Fruit fly (Drosophila melanogaster) whole organism, prepupa: ENCODE data around the gene Cpr92A.

Experiments used
- CG15336 ChIP-seq: fragments of 200-800 bp; sonication (Bioruptor generic); IDR thresholded peaks from 2 replicates; pipeline ENCODE4 v1.3.6; 2022; ENCODE audit warnings: missing biosample characterization, missing genetic modification characterization
- CG7368 ChIP-seq: fragments of 200-800 bp; sonication (Bioruptor generic); optimal IDR thresholded peaks from 3 replicates; lab custom pipeline; 2016; ENCODE audit warnings: missing biosample characterization, missing genetic modification characterization
- CG8319 ChIP-seq: fragments of 200-800 bp; sonication (Bioruptor generic); optimal IDR thresholded peaks from 3 replicates; lab custom pipeline; 2016; ENCODE audit warnings: missing biosample characterization, missing genetic modification characterization
- Ets21C ChIP-seq: fragments of 200-800 bp; sonication (Bioruptor generic); optimal IDR thresholded peaks from 3 replicates; lab custom pipeline; 2016; ENCODE audit warnings: missing biosample characterization, missing genetic modification characterization
- Gug ChIP-seq: fragments of 200-800 bp; sonication (Bioruptor generic); IDR thresholded peaks from 2 replicates; pipeline ENCODE4 v1.3.6; 2022; ENCODE audit warnings: missing biosample characterization, missing genetic modification characterization
- Hr39 ChIP-seq: fragments of 200-800 bp; sonication (Bioruptor generic); optimal IDR thresholded peaks from 2 replicates; lab custom pipeline; 2016; ENCODE audit warnings: missing biosample characterization, missing genetic modification characterization
- spab ChIP-seq: fragments of 200-800 bp; sonication (Bioruptor generic); optimal IDR thresholded peaks from 2 replicates; lab custom pipeline; 2017; ENCODE audit warnings: missing biosample characterization, mild to moderate bottlenecking, missing genetic modification characterization, missing genetic modification reagents

DNA sequence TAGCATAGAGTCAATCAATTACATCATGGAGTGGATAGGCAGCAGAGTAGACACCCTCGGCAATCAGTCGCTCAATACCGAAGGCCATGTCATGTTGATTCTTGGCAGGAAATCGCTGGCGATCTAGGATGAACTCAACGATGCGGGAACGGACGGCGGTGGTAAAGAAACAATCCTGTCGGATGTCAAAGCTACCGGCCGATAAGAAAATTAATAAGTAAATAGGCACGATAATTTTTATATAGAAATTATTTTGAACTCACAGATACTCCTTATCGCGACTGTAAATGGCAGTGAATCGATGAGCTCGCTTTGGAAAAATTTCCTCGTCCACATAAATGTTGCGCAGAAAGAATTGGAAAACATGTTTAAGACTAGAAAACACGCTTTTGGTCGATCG lies 39.2 kb upstream of the Cpr92A start:
- TF ChIP-seq CG7368 (GFP tag; lab: Kevin White, UChicago): no peak
- TF ChIP-seq Ets21C (GFP tag; lab: Kevin White, UChicago): no peak
- TF ChIP-seq spab (GFP tag; lab: Kevin White, UChicago): no peak
- TF ChIP-seq CG8319 (GFP tag; lab: Kevin White, UChicago): no peak
- no peak for TF ChIP-seq CG15336
- TF ChIP-seq Gug (GFP tag; lab: Robert Waterston, UW): no peak
- no peak for TF ChIP-seq Hr39 (GFP tag; lab: Kevin White, UChicago)
